Worm (Caenorhabditis elegans) whole organism, L2 larva: Measurements from ENCODE around the gene str-28.
"Not testable (repeated sequence)": the region's sequence is repeated elsewhere in the genome, so short reads cannot be mapped to it uniquely, and the experiment has no call there.

Experiments used
- C34F6.9 ChIP-seq: fragments of 150-350 bp; optimal IDR thresholded peaks from 2 replicates; lab custom pipeline; 2014; ENCODE audit warnings: missing biosample characterization, missing genetic modification characterization
- F13H6.1 ChIP-seq: sonication (generic microtip); optimal IDR thresholded peaks from 2 replicates; lab custom pipeline; 2016; ENCODE audit warnings: missing genetic modification characterization, missing compliant biosample characterization
- R02D3.7 ChIP-seq: fragments of 150-350 bp; optimal IDR thresholded peaks from 2 replicates; lab custom pipeline; 2014; ENCODE audit warnings: missing biosample characterization, missing genetic modification characterization
- ZK546.5 ChIP-seq: sonication (generic microtip); optimal IDR thresholded peaks from 2 replicates; lab custom pipeline; 2017; ENCODE audit warnings: missing biosample characterization, missing genetic modification characterization
- alr-1 ChIP-seq: fragments of 150-350 bp; optimal IDR thresholded peaks from 2 replicates; lab custom pipeline; 2014; ENCODE audit warnings: missing biosample characterization, missing genetic modification characterization
- blmp-1 ChIP-seq: sonication (generic microtip); optimal IDR thresholded peaks from 2 replicates; lab custom pipeline; 2017; ENCODE audit warnings: missing genetic modification characterization, mild to moderate bottlenecking, missing compliant biosample characterization, antibody characterized with exemption, moderate library complexity; ENCODE audit not compliant: insufficient read depth
- ceh-16 ChIP-seq: fragments of 150-350 bp; optimal IDR thresholded peaks from 2 replicates; lab custom pipeline; 2014; ENCODE audit warnings: missing biosample characterization, missing genetic modification characterization
- ceh-82 ChIP-seq: fragments of 150-350 bp; optimal IDR thresholded peaks from 2 replicates; lab custom pipeline; 2014; ENCODE audit warnings: missing biosample characterization, missing genetic modification characterization
- dmd-4 ChIP-seq: sonication (generic microtip); optimal IDR thresholded peaks from 2 replicates; lab custom pipeline; 2017; ENCODE audit warnings: missing biosample characterization, missing genetic modification characterization
- egl-27 ChIP-seq: sonication (generic microtip); optimal IDR thresholded peaks from 3 replicates; lab custom pipeline; 2017; ENCODE audit warnings: missing biosample characterization, missing genetic modification reagents, missing genetic modification characterization
- elt-1 ChIP-seq: fragments of 150-350 bp; optimal IDR thresholded peaks from 2 replicates; lab custom pipeline; 2014; ENCODE audit warnings: missing biosample characterization, missing genetic modification characterization
- elt-3 ChIP-seq: sonication (generic microtip); optimal IDR thresholded peaks from 2 replicates; lab custom pipeline; 2017; ENCODE audit warnings: missing biosample characterization, missing genetic modification characterization
- lin-11 ChIP-seq: fragments of 150-350 bp; sonication (generic microtip); optimal IDR thresholded peaks from 2 replicates; lab custom pipeline; 2014; ENCODE audit warnings: missing biosample characterization, missing genetic modification characterization, inconsistent platforms, mixed read lengths
- lin-13 ChIP-seq: fragments of 150-350 bp; optimal IDR thresholded peaks from 2 replicates; lab custom pipeline; 2014; ENCODE audit warnings: missing biosample characterization, missing genetic modification reagents, missing genetic modification characterization
- lin-39 ChIP-seq: fragments of 150-350 bp; optimal IDR thresholded peaks from 2 replicates; lab custom pipeline; 2014; ENCODE audit warnings: missing biosample characterization, missing genetic modification reagents, missing genetic modification characterization
- lsy-2 ChIP-seq, 2 experiments: fragments of 150-350 bp in 1 of 2; sonication (generic microtip) in 1 of 2; optimal IDR thresholded peaks; 2 replicates each; lab custom pipeline; 2014 to 2017; ENCODE audit warnings: missing biosample characterization in 2 of 2, missing genetic modification characterization in 2 of 2
- mab-5 ChIP-seq: fragments of 150-350 bp; optimal IDR thresholded peaks from 2 replicates; lab custom pipeline; 2014; ENCODE audit warnings: missing biosample characterization, missing genetic modification characterization
- mbf-1 ChIP-seq: sonication (generic microtip); optimal IDR thresholded peaks from 2 replicates; lab custom pipeline; 2017; ENCODE audit warnings: missing biosample characterization, missing genetic modification characterization
- mdl-1 ChIP-seq, 2 experiments: fragments of 150-350 bp in 1 of 2; sonication (generic microtip) in 1 of 2; optimal IDR thresholded peaks; 2 replicates each; lab custom pipeline; 2017; ENCODE audit warnings: missing biosample characterization in 2 of 2, missing genetic modification characterization in 2 of 2
- nhr-10 ChIP-seq: sonication (generic microtip); optimal IDR thresholded peaks from 2 replicates; lab custom pipeline; 2017; ENCODE audit warnings: missing biosample characterization, missing genetic modification characterization
- nhr-129 ChIP-seq: fragments of 150-350 bp; optimal IDR thresholded peaks from 2 replicates; lab custom pipeline; 2014; ENCODE audit warnings: missing biosample characterization, missing genetic modification characterization
- nhr-21 ChIP-seq: fragments of 150-350 bp; optimal IDR thresholded peaks from 2 replicates; lab custom pipeline; 2014; ENCODE audit warnings: missing biosample characterization, missing genetic modification characterization
- nhr-23 ChIP-seq: fragments of 150-350 bp; optimal IDR thresholded peaks from 2 replicates; lab custom pipeline; 2014; ENCODE audit warnings: missing biosample characterization, missing genetic modification reagents, missing genetic modification characterization
- nhr-6 ChIP-seq: fragments of 150-350 bp; optimal IDR thresholded peaks from 2 replicates; lab custom pipeline; 2014; ENCODE audit warnings: missing biosample characterization, missing genetic modification characterization
- nhr-77 ChIP-seq: fragments of 150-350 bp; optimal IDR thresholded peaks from 2 replicates; lab custom pipeline; 2014; ENCODE audit warnings: missing biosample characterization, missing genetic modification characterization
- sem-4 ChIP-seq: fragments of 150-350 bp; optimal IDR thresholded peaks from 2 replicates; lab custom pipeline; 2014; ENCODE audit warnings: missing biosample characterization, missing genetic modification reagents, missing genetic modification characterization
- skn-1 ChIP-seq: sonication (generic microtip); optimal IDR thresholded peaks from 2 replicates; lab custom pipeline; 2017; ENCODE audit warnings: missing biosample characterization, missing genetic modification characterization
- sma-3 ChIP-seq: sonication (generic microtip); optimal IDR thresholded peaks from 2 replicates; lab custom pipeline; 2016; ENCODE audit warnings: missing genetic modification reagents, missing genetic modification characterization, missing compliant biosample characterization
- sma-9 ChIP-seq, 2 experiments: fragments of 150-350 bp in 1 of 2; sonication (generic microtip) in 1 of 2; optimal IDR thresholded peaks; 2 replicates each; lab custom pipeline; 2014 to 2016; ENCODE audit warnings: missing genetic modification characterization in 2 of 2, mild to moderate bottlenecking in 1 of 2, missing biosample characterization in 1 of 2, missing compliant biosample characterization in 1 of 2, missing genetic modification reagents in 1 of 2, moderate library complexity in 1 of 2
- zag-1 ChIP-seq: fragments of 150-350 bp; optimal IDR thresholded peaks from 2 replicates; lab custom pipeline; 2014; ENCODE audit warnings: missing biosample characterization, missing genetic modification characterization
- ztf-1 ChIP-seq: fragments of 200-800 bp; sonication (Bioruptor generic); conservative IDR thresholded peaks from 2 replicates; pipeline ENCODE4 v1.3.6; 2022; ENCODE audit warnings: missing genetic modification characterization, missing compliant biosample characterization
- ztf-11 ChIP-seq: sonication (generic microtip); optimal IDR thresholded peaks from 2 replicates; lab custom pipeline; 2017; ENCODE audit warnings: missing biosample characterization, missing genetic modification characterization
- ztf-4 ChIP-seq: fragments of 150-350 bp; optimal IDR thresholded peaks from 2 replicates; lab custom pipeline; 2014; ENCODE audit warnings: missing biosample characterization, missing genetic modification characterization

The str-28 gene

ce11 chrV:7449303-7449827, 23.4 kb downstream of the str-28 start, which contains the start of gene try-12:
Gene try-12, plus strand, starts transcription at chrV:7449353.
- TF ChIP-seq nhr-21 (tag; lab: Kevin White, UChicago) (no peak), egl-27 (tag; lab: Kevin White, UChicago) (no peak), ZK546.5 (no peak), zag-1 (no peak), mab-5 (tag; lab: Kevin White, UChicago) (no peak), lin-39 (tag; lab: Kevin White, UChicago) (no peak)

DNA sequence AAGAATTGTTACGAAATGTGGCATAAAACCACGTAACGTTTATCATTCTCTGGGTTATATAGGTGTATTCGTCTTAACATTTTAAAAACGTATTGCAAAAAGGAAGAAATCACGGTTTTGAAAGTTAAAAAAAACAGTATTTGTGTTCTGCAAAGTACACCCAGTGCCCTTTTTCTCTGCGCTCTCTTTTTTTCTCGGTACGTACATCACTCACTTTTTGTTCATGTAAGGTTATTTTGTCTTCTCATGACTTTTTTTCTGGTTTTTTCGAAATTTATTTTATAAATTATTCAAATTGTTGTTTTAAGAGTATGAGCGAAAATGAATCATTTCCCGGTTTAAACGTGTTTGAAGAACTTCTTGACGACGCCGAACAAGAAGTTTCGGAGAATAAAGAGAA, 25.8 kb downstream of the str-28 start, which contains the start of gene F25E5.5:
TSS of gene F25E5.5 (plus strand) at position 301 of the 400 bp plus-strand sequence.
- TF ChIP-seq skn-1 (tag; lab: Kevin White, UChicago) = no peak
- no peak for TF ChIP-seq ceh-82
- TF ChIP-seq dmd-4 (tag; lab: Kevin White, UChicago) = no peak
- TF ChIP-seq mdl-1 (tag; optimal IDR thresholded peaks at IDR 0.05; lab: Kevin White, UChicago) = no peak
- TF ChIP-seq lin-13 (GFP tag; lab: Kevin White, UChicago) = no peak
- no peak for TF ChIP-seq ztf-11 (tag; lab: Kevin White, UChicago)
- no peak for TF ChIP-seq nhr-23 (tag; lab: Kevin White, UChicago)
- TF ChIP-seq lin-11 (tag; lab: Kevin White, UChicago) = no peak
- no peak for TF ChIP-seq elt-1 (tag; lab: Kevin White, UChicago)
- no peak for TF ChIP-seq nhr-10 (tag; lab: Kevin White, UChicago)
- TF ChIP-seq ztf-4 = no peak
- no peak for TF ChIP-seq F13H6.1 (tag; lab: Kevin White, UChicago)
- no peak for TF ChIP-seq nhr-129 (tag; lab: Kevin White, UChicago)
- TF ChIP-seq sem-4 = no peak
- TF ChIP-seq sma-3 = no peak
- no peak for TF ChIP-seq alr-1
- TF ChIP-seq C34F6.9 (tag; lab: Kevin White, UChicago) = no peak
- TF ChIP-seq zag-1 = no peak
- TF ChIP-seq nhr-21 (tag; lab: Kevin White, UChicago) = no peak
- TF ChIP-seq mbf-1 (tag; lab: Kevin White, UChicago) = no peak

DNA sequence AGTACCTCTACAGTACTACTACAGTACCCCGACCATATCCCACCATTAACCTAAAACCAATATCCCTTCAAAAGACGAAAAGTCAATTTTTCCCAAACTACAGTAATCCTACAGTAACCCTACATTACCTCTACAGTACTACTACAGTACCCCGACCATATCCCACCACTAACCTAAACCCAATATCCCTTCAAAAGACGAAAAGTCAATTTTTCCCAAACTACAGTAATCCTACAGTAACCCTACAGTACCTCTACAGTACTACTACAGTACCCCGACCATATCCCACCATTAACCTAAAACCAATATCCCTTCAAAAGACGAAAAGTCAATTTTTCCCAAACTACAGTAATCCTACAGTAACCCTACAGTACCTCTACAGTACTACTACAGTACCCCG, 28.4 kb downstream of the str-28 start, which contains the start of gene nhr-141:
TSS of gene nhr-141 (plus strand) at position 331 of the 400 bp plus-strand sequence.
- TF ChIP-seq ZK546.5; nhr-23 (tag; lab: Kevin White, UChicago); nhr-129 (tag; lab: Kevin White, UChicago): not testable (repeated sequence)

ce11 chrV:7439807-7440206, 32.9 kb downstream of the str-28 start, which contains the start of gene try-13:
Gene try-13, plus strand, starts transcription at chrV:7440107.
- TF ChIP-seq zag-1 (no peak), lsy-2 (tag; optimal IDR thresholded peaks at IDR 0.05; lab: Kevin White, UChicago) (no peak), nhr-77 (tag; lab: Kevin White, UChicago) (no peak), lin-39 (tag; lab: Kevin White, UChicago) (no peak), sma-9 (GFP tag; optimal IDR thresholded peaks at IDR 0.05; lab: Kevin White, UChicago) (no peak), sma-9 (tag; optimal IDR thresholded peaks at IDR 0.05; lab: Kevin White, UChicago) (no peak), blmp-1 (tag; lab: Kevin White, UChicago) (no peak), ztf-1 (GFP tag; lab: Robert Waterston, UW) (no peak), nhr-21 (tag; lab: Kevin White, UChicago) (no peak), ceh-16 (no peak), C34F6.9 (tag; lab: Kevin White, UChicago) (no peak), skn-1 (tag; lab: Kevin White, UChicago) (no peak), elt-3 (tag; lab: Kevin White, UChicago) (no peak), nhr-6 (tag; lab: Kevin White, UChicago) (no peak), sma-3 (no peak), R02D3.7 (no peak), mab-5 (tag; lab: Kevin White, UChicago) (no peak)

DNA sequence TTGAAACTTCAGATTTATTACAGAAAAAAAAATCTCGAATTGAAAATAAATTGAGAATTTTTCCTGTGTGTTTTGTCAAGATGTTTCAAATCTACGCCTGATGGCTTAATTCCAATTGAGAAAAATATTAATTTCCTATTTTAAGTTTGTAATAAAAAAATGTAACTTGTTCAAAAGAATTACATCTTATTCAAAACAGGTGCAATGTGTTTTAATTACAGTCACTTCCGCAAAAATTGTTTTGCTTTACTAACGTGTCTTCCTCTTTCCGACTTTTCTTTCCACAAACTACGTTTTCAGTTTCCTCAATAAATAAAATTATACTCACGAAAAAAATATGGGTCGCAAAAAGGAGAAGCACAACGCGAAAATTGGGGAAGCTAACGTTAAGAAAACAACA, 34.7 kb downstream of the str-28 start, which contains the start of gene F25E5.16:
TSS of gene F25E5.16 (plus strand) at position 301 of the 400 bp plus-strand sequence.
- TF ChIP-seq lin-11 (tag; lab: Kevin White, UChicago) = no peak
- TF ChIP-seq, all 48 proteins: peak for 0
